Fruit fly (Drosophila melanogaster) whole organism, prepupa: Measurements from ENCODE around the gene ich.

ENCODE experiments used
- Blimp-1 ChIP-seq: fragments of 200-800 bp; sonication (Bioruptor generic); optimal IDR thresholded peaks from 3 replicates; lab custom pipeline; 2017; ENCODE audit warnings: missing biosample characterization, missing genetic modification characterization, mild to moderate bottlenecking, moderate library complexity, missing genetic modification reagents
- CG10631 ChIP-seq: fragments of 200-800 bp; sonication (Bioruptor generic); optimal IDR thresholded peaks from 2 replicates; lab custom pipeline; 2016; ENCODE audit warnings: missing biosample characterization, missing genetic modification characterization
- CG10669 ChIP-seq: fragments of 200-800 bp; sonication (Bioruptor generic); optimal IDR thresholded peaks from 3 replicates; lab custom pipeline; 2018; ENCODE audit warnings: missing biosample characterization, mild to moderate bottlenecking, missing genetic modification characterization, moderate library complexity
- CG11294 ChIP-seq: fragments of 200-800 bp; sonication (Bioruptor generic); IDR thresholded peaks from 2 replicates; pipeline ENCODE4 v1.3.6; 2022; ENCODE audit warnings: missing biosample characterization, missing genetic modification characterization
- CG11762 ChIP-seq: fragments of 200-800 bp; sonication (Bioruptor generic); optimal IDR thresholded peaks from 3 replicates; lab custom pipeline; 2016; ENCODE audit warnings: missing biosample characterization, missing genetic modification characterization; ENCODE audit not compliant: insufficient read depth
- CG11902 ChIP-seq: fragments of 200-800 bp; sonication (Bioruptor generic); optimal IDR thresholded peaks from 3 replicates; lab custom pipeline; 2016; ENCODE audit warnings: missing biosample characterization, missing genetic modification characterization
- CG15336 ChIP-seq: fragments of 200-800 bp; sonication (Bioruptor generic); IDR thresholded peaks from 2 replicates; pipeline ENCODE4 v1.3.6; 2022; ENCODE audit warnings: missing biosample characterization, missing genetic modification characterization
- CG16779 ChIP-seq: fragments of 200-800 bp; sonication (Bioruptor generic); optimal IDR thresholded peaks from 3 replicates; lab custom pipeline; 2017; ENCODE audit warnings: missing biosample characterization, mild to moderate bottlenecking, missing genetic modification characterization
- CG3032 ChIP-seq: fragments of 200-800 bp; optimal IDR thresholded peaks from 2 replicates; lab custom pipeline; 2019; ENCODE audit warnings: missing biosample characterization, mild to moderate bottlenecking, missing genetic modification characterization, moderate library complexity
- CG31627 ChIP-seq: fragments of 200-800 bp; sonication (Bioruptor generic); optimal IDR thresholded peaks from 3 replicates; lab custom pipeline; 2016; ENCODE audit warnings: missing biosample characterization, missing genetic modification characterization
- CG32006 ChIP-seq: fragments of 200-800 bp; sonication (Bioruptor generic); optimal IDR thresholded peaks from 3 replicates; lab custom pipeline; 2017; ENCODE audit warnings: missing biosample characterization, mild to moderate bottlenecking, missing genetic modification characterization
- CG34406 ChIP-seq: fragments of 200-800 bp; sonication (Bioruptor generic); optimal IDR thresholded peaks from 3 replicates; lab custom pipeline; 2016; ENCODE audit warnings: missing biosample characterization, missing genetic modification characterization
- CG3919 ChIP-seq: fragments of 200-800 bp; sonication (Bioruptor generic); optimal IDR thresholded peaks from 3 replicates; lab custom pipeline; 2016; ENCODE audit warnings: missing biosample characterization, missing genetic modification characterization
- CG4318 ChIP-seq: fragments of 200-800 bp; sonication (Bioruptor generic); optimal IDR thresholded peaks from 3 replicates; lab custom pipeline; 2017; ENCODE audit warnings: missing biosample characterization, mild to moderate bottlenecking, missing genetic modification characterization
- CG6163 ChIP-seq: fragments of 200-800 bp; sonication (Bioruptor generic); IDR thresholded peaks from 3 replicates; pipeline ENCODE4 v1.3.6; 2022; ENCODE audit warnings: missing biosample characterization, missing genetic modification characterization
- CG6276 ChIP-seq: fragments of 200-800 bp; sonication (Bioruptor generic); optimal IDR thresholded peaks from 2 replicates; lab custom pipeline; 2017; ENCODE audit warnings: missing biosample characterization, mild to moderate bottlenecking, missing genetic modification characterization
- CG6792 ChIP-seq: fragments of 200-800 bp; sonication (Bioruptor generic); optimal IDR thresholded peaks from 3 replicates; lab custom pipeline; 2016; ENCODE audit warnings: missing biosample characterization, missing genetic modification characterization
- CG8632 ChIP-seq: fragments of 200-800 bp; sonication (Bioruptor generic); optimal IDR thresholded peaks from 3 replicates; lab custom pipeline; 2016; ENCODE audit warnings: missing biosample characterization, missing genetic modification characterization
- CG9139 ChIP-seq: fragments of 200-800 bp; sonication (Bioruptor generic); optimal IDR thresholded peaks from 3 replicates; lab custom pipeline; 2017; ENCODE audit warnings: missing biosample characterization, mild to moderate bottlenecking, missing genetic modification characterization
- Eip75B ChIP-seq: fragments of 200-800 bp; sonication (Bioruptor generic); optimal IDR thresholded peaks from 3 replicates; lab custom pipeline; 2016; ENCODE audit warnings: missing biosample characterization, missing genetic modification characterization
- Eip78C ChIP-seq: fragments of 200-800 bp; sonication (Bioruptor generic); peaks from one replicate; lab custom pipeline; 2016; ENCODE audit warnings: missing biosample characterization, missing genetic modification characterization
- Ets96B ChIP-seq: fragments of 200-800 bp; optimal IDR thresholded peaks from 2 replicates; lab custom pipeline; 2019; ENCODE audit warnings: missing biosample characterization, mild to moderate bottlenecking, missing genetic modification characterization, moderate library complexity
- Gug ChIP-seq: fragments of 200-800 bp; sonication (Bioruptor generic); IDR thresholded peaks from 2 replicates; pipeline ENCODE4 v1.3.6; 2022; ENCODE audit warnings: missing biosample characterization, missing genetic modification characterization
- Met ChIP-seq: fragments of 200-800 bp; sonication (Bioruptor generic); optimal IDR thresholded peaks from 3 replicates; lab custom pipeline; 2016; ENCODE audit warnings: missing biosample characterization, missing genetic modification characterization
- OdsH ChIP-seq: fragments of 200-800 bp; sonication (Bioruptor generic); optimal IDR thresholded peaks from 3 replicates; lab custom pipeline; 2016; ENCODE audit warnings: missing biosample characterization, missing genetic modification characterization
- Sox102F ChIP-seq: fragments of 200-800 bp; sonication (Bioruptor generic); optimal IDR thresholded peaks from 2 replicates; lab custom pipeline; 2016; ENCODE audit warnings: missing biosample characterization, mild to moderate bottlenecking, missing genetic modification characterization
- Sox14 ChIP-seq: fragments of 200-800 bp; sonication (Bioruptor generic); optimal IDR thresholded peaks from 3 replicates; lab custom pipeline; 2016; ENCODE audit warnings: missing biosample characterization, missing genetic modification characterization
- achi ChIP-seq: fragments of 200-800 bp; sonication (Bioruptor generic); optimal IDR thresholded peaks from 3 replicates; lab custom pipeline; 2016; ENCODE audit warnings: missing biosample characterization, missing genetic modification characterization
- acj6 ChIP-seq: fragments of 200-800 bp; sonication (Bioruptor generic); optimal IDR thresholded peaks from 3 replicates; lab custom pipeline; 2016; ENCODE audit warnings: missing biosample characterization, missing genetic modification characterization
- dac ChIP-seq: fragments of 200-800 bp; sonication (Bioruptor generic); optimal IDR thresholded peaks from 2 replicates; lab custom pipeline; 2017; ENCODE audit warnings: missing biosample characterization, mild to moderate bottlenecking, missing genetic modification characterization
- dsx ChIP-seq: fragments of 200-800 bp; optimal IDR thresholded peaks from 3 replicates; lab custom pipeline; 2019; ENCODE audit warnings: missing biosample characterization, mild to moderate bottlenecking, missing genetic modification characterization, moderate library complexity; ENCODE audit not compliant: poor library complexity, severe bottlenecking
- eg ChIP-seq: fragments of 200-800 bp; sonication (Bioruptor generic); IDR thresholded peaks from 3 replicates; pipeline ENCODE4 v1.3.6; 2022; ENCODE audit warnings: missing biosample characterization, missing genetic modification characterization
- esn ChIP-seq: fragments of 200-800 bp; sonication (Bioruptor generic); optimal IDR thresholded peaks from 2 replicates; lab custom pipeline; 2016; ENCODE audit warnings: missing biosample characterization, mild to moderate bottlenecking, missing genetic modification characterization, moderate library complexity
- fd59A ChIP-seq: fragments of 200-800 bp; sonication (Bioruptor generic); optimal IDR thresholded peaks from 2 replicates; lab custom pipeline; 2017; ENCODE audit warnings: missing biosample characterization, mild to moderate bottlenecking, missing genetic modification characterization, missing genetic modification reagents
- fd85E ChIP-seq: fragments of 200-800 bp; sonication (Bioruptor generic); optimal IDR thresholded peaks from 3 replicates; lab custom pipeline; 2016; ENCODE audit warnings: missing biosample characterization, missing genetic modification characterization
- lz ChIP-seq: fragments of 200-800 bp; sonication (Bioruptor generic); optimal IDR thresholded peaks from 3 replicates; lab custom pipeline; 2016; ENCODE audit warnings: missing biosample characterization, missing genetic modification characterization
- net ChIP-seq: fragments of 200-800 bp; sonication (Bioruptor generic); optimal IDR thresholded peaks from 3 replicates; lab custom pipeline; 2016; ENCODE audit warnings: missing biosample characterization, missing genetic modification characterization
- pdm3 ChIP-seq: fragments of 200-800 bp; sonication (Bioruptor generic); optimal IDR thresholded peaks from 3 replicates; lab custom pipeline; 2016; ENCODE audit warnings: missing biosample characterization, missing genetic modification characterization
- salr ChIP-seq, 2 experiments: fragments of 200-800 bp; sonication (Bioruptor generic); optimal IDR thresholded peaks; 3 replicates each; lab custom pipeline; 2016 to 2018; ENCODE audit warnings: missing biosample characterization in 2 of 2, missing genetic modification characterization in 2 of 2, mild to moderate bottlenecking in 1 of 2
- spab ChIP-seq: fragments of 200-800 bp; sonication (Bioruptor generic); optimal IDR thresholded peaks from 2 replicates; lab custom pipeline; 2017; ENCODE audit warnings: missing biosample characterization, mild to moderate bottlenecking, missing genetic modification characterization, missing genetic modification reagents
- ss ChIP-seq, 2 experiments: fragments of 200-800 bp; sonication (Bioruptor generic); optimal IDR thresholded peaks; 2 replicates in 1 of 2; 3 replicates in 1 of 2; lab custom pipeline; 2017 to 2018; ENCODE audit warnings: mild to moderate bottlenecking in 2 of 2, missing biosample characterization in 2 of 2, missing genetic modification characterization in 2 of 2, moderate library complexity in 1 of 2
- svp ChIP-seq: fragments of 200-800 bp; sonication (Bioruptor generic); peaks from one replicate; lab custom pipeline; 2016; ENCODE audit warnings: missing biosample characterization, missing genetic modification characterization

Gene ich

DNA sequence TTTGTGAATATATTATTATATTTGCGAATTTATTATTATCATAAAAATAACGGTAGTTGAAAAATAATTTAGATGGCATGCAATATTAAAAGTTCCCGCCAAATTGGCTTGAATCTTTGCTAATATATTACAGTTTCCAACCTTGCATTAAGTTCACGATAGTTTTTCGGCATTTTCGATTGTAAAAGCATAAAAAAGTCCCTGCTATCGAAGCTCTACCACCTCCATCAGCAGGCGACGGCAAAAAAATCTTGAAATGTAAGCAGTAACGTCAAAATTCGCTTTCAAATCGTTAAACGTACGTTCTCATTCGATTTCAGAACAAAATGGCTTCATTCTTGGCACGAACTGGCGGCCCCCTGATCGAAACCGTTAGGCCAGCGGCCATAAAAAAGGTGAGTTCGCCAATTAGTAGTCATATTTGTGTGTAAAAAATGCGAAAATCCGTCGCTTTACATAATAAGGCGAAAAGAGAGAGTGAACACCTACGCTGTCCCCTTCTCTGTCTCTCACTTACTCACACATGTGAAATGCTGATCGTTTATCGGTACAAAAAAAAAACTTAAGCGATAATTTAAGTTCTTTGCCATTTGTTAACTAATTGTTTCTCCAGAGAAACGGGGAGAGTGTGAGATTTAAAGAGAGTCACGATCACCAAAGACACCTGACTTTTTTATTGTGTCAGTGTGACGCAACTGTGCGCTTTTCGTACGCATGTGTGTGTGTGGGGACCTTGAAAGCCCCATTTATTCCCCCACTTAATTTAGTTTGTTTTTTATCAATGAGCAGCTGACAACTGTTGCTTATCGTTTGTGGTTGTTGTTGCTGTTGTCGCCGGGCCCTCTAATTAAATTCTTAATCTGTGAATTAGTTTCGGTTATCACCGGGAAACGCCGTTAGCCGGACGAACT lies 24.1 kb downstream of the ich start, which contains the start of gene ScsbetaA (continued):
- TF ChIP-seq CG32006 (GFP tag; lab: Kevin White, UChicago) (no peak), CG15336 (GFP tag; lab: Robert Waterston, UW) (0 out of 2 replicates have a peak, but pooled peaks have one; percentile 9), fd59A (GFP tag; lab: Kevin White, UChicago) (no peak), CG31627 (GFP tag; lab: Kevin White, UChicago) (no peak), ss (GFP tag; optimal IDR thresholded peaks at IDR 0.05; lab: Kevin White, UChicago) (peak; percentile 20 to 31), achi (GFP tag; lab: Kevin White, UChicago) (no peak), CG9139 (GFP tag; lab: Kevin White, UChicago) (peak; percentile 30)

DNA sequence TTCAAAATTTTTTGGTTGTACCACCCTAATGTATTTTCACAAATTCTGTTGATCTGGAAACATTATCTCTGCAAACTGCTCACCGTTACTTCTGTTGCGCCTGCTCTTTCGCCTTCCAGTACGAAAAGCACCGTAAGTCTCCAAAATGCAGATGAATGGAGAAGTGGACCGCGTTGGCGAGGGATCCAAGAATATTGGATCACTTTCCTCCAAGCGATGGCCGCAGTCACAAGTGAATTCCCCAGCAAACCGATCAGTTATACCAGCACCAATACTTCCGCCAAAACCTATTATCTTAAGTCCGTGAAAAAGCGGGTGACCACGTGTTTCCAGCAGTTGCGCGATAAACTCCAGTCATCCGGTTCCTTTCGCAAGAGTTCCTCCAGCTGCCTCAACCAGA lies 27.9 kb downstream of the ich start, which contains the start of gene osk:
osk (plus strand) TSS at position 197 of the 400 bp plus-strand sequence.
- TF ChIP-seq CG10631 (no peak), CG6792 (GFP tag; lab: Kevin White, UChicago) (no peak), CG11902 (GFP tag; lab: Kevin White, UChicago) (no peak), dac (GFP tag; lab: Kevin White, UChicago) (no peak), CG11762 (GFP tag; lab: Kevin White, UChicago) (no peak), achi (GFP tag; lab: Kevin White, UChicago) (no peak), CG3032 (tag; lab: Kevin White, UChicago) (no peak), CG8632 (GFP tag; lab: Kevin White, UChicago) (no peak), Eip78C (no peak), CG32006 (GFP tag; lab: Kevin White, UChicago) (no peak), spab (no peak), salr (GFP tag; optimal IDR thresholded peaks at IDR 0.05; lab: Kevin White, UChicago) (no peak), CG6276 (GFP tag; lab: Kevin White, UChicago) (no peak), lz (GFP tag; lab: Kevin White, UChicago) (no peak), CG3919 (no peak), dsx (GFP tag; lab: Kevin White, UChicago) (no peak)

DNA sequence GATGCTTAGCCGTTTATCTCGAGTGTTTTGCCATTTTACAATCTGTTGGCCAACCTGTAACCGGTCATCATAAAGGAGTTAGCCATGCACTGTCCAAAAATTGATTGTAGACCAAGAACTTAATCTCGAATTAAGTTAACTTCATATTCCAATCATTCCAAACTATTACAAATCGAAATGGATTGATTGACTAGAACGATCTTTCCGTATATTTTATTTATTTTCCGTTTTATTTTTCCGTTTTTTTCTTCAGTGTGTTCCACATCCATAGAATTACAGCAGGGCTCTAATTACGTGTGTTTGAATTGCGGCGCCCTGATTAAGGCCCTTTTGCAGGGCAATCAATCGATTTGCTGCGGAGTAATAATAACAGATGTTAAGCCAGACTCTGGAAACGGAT lies 30.1 kb downstream of the ich start:
- peak; percentile 17 for TF ChIP-seq esn
- TF ChIP-seq CG34406 (GFP tag; lab: Kevin White, UChicago) = peak; percentile 10
- TF ChIP-seq pdm3 = peak; percentile 7
- TF ChIP-seq Sox14 (GFP tag; lab: Kevin White, UChicago) = no peak
- peak; percentile 19 for TF ChIP-seq Ets96B
- peak; percentile 36 for TF ChIP-seq CG10669 (GFP tag; lab: Kevin White, UChicago)
- no peak for TF ChIP-seq Sox102F
- no peak for TF ChIP-seq fd85E (GFP tag; lab: Kevin White, UChicago)
- peak; percentile 45; the same call in 1 of the 3 replicates for TF ChIP-seq eg (GFP tag; lab: Robert Waterston, UW)
- TF ChIP-seq acj6 (GFP tag; lab: Kevin White, UChicago) = peak; percentile 34
- peak; percentile 46 for TF ChIP-seq CG32006 (GFP tag; lab: Kevin White, UChicago)
- no peak for TF ChIP-seq CG4318 (GFP tag; lab: Kevin White, UChicago)
- peak in 1 of 2 experiments; percentile 41 for TF ChIP-seq ss (GFP tag; optimal IDR thresholded peaks at IDR 0.05; lab: Kevin White, UChicago)
- peak; percentile 12 for TF ChIP-seq Met
- TF ChIP-seq Gug (GFP tag; lab: Robert Waterston, UW) = peak; percentile 32; the same call in 1 of the 2 replicates
- no peak for TF ChIP-seq CG11294 (GFP tag; lab: Robert Waterston, UW)
- TF ChIP-seq Eip75B (GFP tag; lab: Kevin White, UChicago) = peak; percentile 41
- peak; percentile 21 for TF ChIP-seq OdsH (GFP tag; lab: Kevin White, UChicago)
- peak; percentile 49 for TF ChIP-seq CG3919
- no peak for TF ChIP-seq CG31627 (GFP tag; lab: Kevin White, UChicago)
- peak; percentile 62; the same call in 2 of the 3 replicates for TF ChIP-seq CG6163 (GFP tag; lab: Robert Waterston, UW)
- TF ChIP-seq CG16779 (tag; lab: Kevin White, UChicago) = no peak
- no peak for TF ChIP-seq dac (GFP tag; lab: Kevin White, UChicago)
- TF ChIP-seq CG10631 = peak; percentile 35
- TF ChIP-seq CG11762 (GFP tag; lab: Kevin White, UChicago) = no peak
- peak; percentile 14 for TF ChIP-seq spab
- TF ChIP-seq net (GFP tag; lab: Kevin White, UChicago) = peak; percentile 35
- TF ChIP-seq CG15336 (GFP tag; lab: Robert Waterston, UW) = peak; percentile 51
- no peak for TF ChIP-seq lz (GFP tag; lab: Kevin White, UChicago)
- TF ChIP-seq svp = no peak
- no peak for TF ChIP-seq CG8632 (GFP tag; lab: Kevin White, UChicago)
- no peak for TF ChIP-seq dsx (GFP tag; lab: Kevin White, UChicago)
- TF ChIP-seq Blimp-1 (GFP tag; lab: Kevin White, UChicago) = no peak
- no peak for TF ChIP-seq CG6792 (GFP tag; lab: Kevin White, UChicago)
